Fruit fly (Drosophila melanogaster) whole organism, prepupa: Measurements from ENCODE around the gene Chmp1.
A peak's percentile ranks its signal among the peaks of the same experiment; 100 is the strongest.

Experiments used
- Blimp-1 ChIP-seq: fragments of 200-800 bp; sonication (Bioruptor generic); optimal IDR thresholded peaks from 3 replicates; lab custom pipeline; 2017; ENCODE audit warnings: missing biosample characterization, missing genetic modification characterization, mild to moderate bottlenecking, moderate library complexity, missing genetic modification reagents
- CG11294 ChIP-seq: fragments of 200-800 bp; sonication (Bioruptor generic); IDR thresholded peaks from 2 replicates; pipeline ENCODE4 v1.3.6; 2022; ENCODE audit warnings: missing biosample characterization, missing genetic modification characterization
- CG11762 ChIP-seq: fragments of 200-800 bp; sonication (Bioruptor generic); optimal IDR thresholded peaks from 3 replicates; lab custom pipeline; 2016; ENCODE audit warnings: missing biosample characterization, missing genetic modification characterization; ENCODE audit not compliant: insufficient read depth
- CG11902 ChIP-seq: fragments of 200-800 bp; sonication (Bioruptor generic); optimal IDR thresholded peaks from 3 replicates; lab custom pipeline; 2016; ENCODE audit warnings: missing biosample characterization, missing genetic modification characterization
- CG1621 ChIP-seq: fragments of 200-800 bp; sonication (Bioruptor generic); optimal IDR thresholded peaks from 3 replicates; lab custom pipeline; 2018; ENCODE audit warnings: missing biosample characterization, mild to moderate bottlenecking, missing genetic modification characterization
- CG16779 ChIP-seq: fragments of 200-800 bp; sonication (Bioruptor generic); optimal IDR thresholded peaks from 3 replicates; lab custom pipeline; 2017; ENCODE audit warnings: missing biosample characterization, mild to moderate bottlenecking, missing genetic modification characterization
- CG31627 ChIP-seq: fragments of 200-800 bp; sonication (Bioruptor generic); optimal IDR thresholded peaks from 3 replicates; lab custom pipeline; 2016; ENCODE audit warnings: missing biosample characterization, missing genetic modification characterization
- CG32006 ChIP-seq: fragments of 200-800 bp; sonication (Bioruptor generic); optimal IDR thresholded peaks from 3 replicates; lab custom pipeline; 2017; ENCODE audit warnings: missing biosample characterization, mild to moderate bottlenecking, missing genetic modification characterization
- CG34406 ChIP-seq: fragments of 200-800 bp; sonication (Bioruptor generic); optimal IDR thresholded peaks from 3 replicates; lab custom pipeline; 2016; ENCODE audit warnings: missing biosample characterization, missing genetic modification characterization
- CG6163 ChIP-seq: fragments of 200-800 bp; sonication (Bioruptor generic); IDR thresholded peaks from 3 replicates; pipeline ENCODE4 v1.3.6; 2022; ENCODE audit warnings: missing biosample characterization, missing genetic modification characterization
- CG6276 ChIP-seq: fragments of 200-800 bp; sonication (Bioruptor generic); optimal IDR thresholded peaks from 2 replicates; lab custom pipeline; 2017; ENCODE audit warnings: missing biosample characterization, mild to moderate bottlenecking, missing genetic modification characterization
- CG7368 ChIP-seq: fragments of 200-800 bp; sonication (Bioruptor generic); optimal IDR thresholded peaks from 3 replicates; lab custom pipeline; 2016; ENCODE audit warnings: missing biosample characterization, missing genetic modification characterization
- CG8319 ChIP-seq: fragments of 200-800 bp; sonication (Bioruptor generic); optimal IDR thresholded peaks from 3 replicates; lab custom pipeline; 2016; ENCODE audit warnings: missing biosample characterization, missing genetic modification characterization
- Eip78C ChIP-seq: fragments of 200-800 bp; sonication (Bioruptor generic); peaks from one replicate; lab custom pipeline; 2016; ENCODE audit warnings: missing biosample characterization, missing genetic modification characterization
- Ets21C ChIP-seq: fragments of 200-800 bp; sonication (Bioruptor generic); optimal IDR thresholded peaks from 3 replicates; lab custom pipeline; 2016; ENCODE audit warnings: missing biosample characterization, missing genetic modification characterization
- Hr4 ChIP-seq: fragments of 200-800 bp; sonication (Bioruptor generic); optimal IDR thresholded peaks from 3 replicates; lab custom pipeline; 2016; ENCODE audit warnings: missing biosample characterization, missing genetic modification characterization
- Lpt ChIP-seq: fragments of 200-800 bp; sonication (Bioruptor generic); optimal IDR thresholded peaks from 3 replicates; lab custom pipeline; 2016; ENCODE audit warnings: missing biosample characterization, missing genetic modification characterization
- OdsH ChIP-seq: fragments of 200-800 bp; sonication (Bioruptor generic); optimal IDR thresholded peaks from 3 replicates; lab custom pipeline; 2016; ENCODE audit warnings: missing biosample characterization, missing genetic modification characterization
- Sox15 ChIP-seq: fragments of 200-800 bp; sonication (Bioruptor generic); optimal IDR thresholded peaks from 3 replicates; lab custom pipeline; 2016; ENCODE audit warnings: missing biosample characterization, missing genetic modification characterization
- acj6 ChIP-seq: fragments of 200-800 bp; sonication (Bioruptor generic); optimal IDR thresholded peaks from 3 replicates; lab custom pipeline; 2016; ENCODE audit warnings: missing biosample characterization, missing genetic modification characterization
- dsx ChIP-seq: fragments of 200-800 bp; optimal IDR thresholded peaks from 3 replicates; lab custom pipeline; 2019; ENCODE audit warnings: missing biosample characterization, mild to moderate bottlenecking, missing genetic modification characterization, moderate library complexity; ENCODE audit not compliant: poor library complexity, severe bottlenecking
- esn ChIP-seq: fragments of 200-800 bp; sonication (Bioruptor generic); optimal IDR thresholded peaks from 2 replicates; lab custom pipeline; 2016; ENCODE audit warnings: missing biosample characterization, mild to moderate bottlenecking, missing genetic modification characterization, moderate library complexity
- fd59A ChIP-seq: fragments of 200-800 bp; sonication (Bioruptor generic); optimal IDR thresholded peaks from 2 replicates; lab custom pipeline; 2017; ENCODE audit warnings: missing biosample characterization, mild to moderate bottlenecking, missing genetic modification characterization, missing genetic modification reagents
- fkh ChIP-seq: fragments of 200-800 bp; sonication (Bioruptor generic); optimal IDR thresholded peaks from 3 replicates; lab custom pipeline; 2017; ENCODE audit warnings: missing biosample characterization, mild to moderate bottlenecking, missing genetic modification characterization, moderate library complexity
- lz ChIP-seq: fragments of 200-800 bp; sonication (Bioruptor generic); optimal IDR thresholded peaks from 3 replicates; lab custom pipeline; 2016; ENCODE audit warnings: missing biosample characterization, missing genetic modification characterization
- net ChIP-seq: fragments of 200-800 bp; sonication (Bioruptor generic); optimal IDR thresholded peaks from 3 replicates; lab custom pipeline; 2016; ENCODE audit warnings: missing biosample characterization, missing genetic modification characterization
- pdm3 ChIP-seq: fragments of 200-800 bp; sonication (Bioruptor generic); optimal IDR thresholded peaks from 3 replicates; lab custom pipeline; 2016; ENCODE audit warnings: missing biosample characterization, missing genetic modification characterization
- salr ChIP-seq, 2 experiments: fragments of 200-800 bp; sonication (Bioruptor generic); optimal IDR thresholded peaks; 3 replicates each; lab custom pipeline; 2016 to 2018; ENCODE audit warnings: missing biosample characterization in 2 of 2, missing genetic modification characterization in 2 of 2, mild to moderate bottlenecking in 1 of 2
- spab ChIP-seq: fragments of 200-800 bp; sonication (Bioruptor generic); optimal IDR thresholded peaks from 2 replicates; lab custom pipeline; 2017; ENCODE audit warnings: missing biosample characterization, mild to moderate bottlenecking, missing genetic modification characterization, missing genetic modification reagents
- ss ChIP-seq, 2 experiments: fragments of 200-800 bp; sonication (Bioruptor generic); optimal IDR thresholded peaks; 2 replicates in 1 of 2; 3 replicates in 1 of 2; lab custom pipeline; 2017 to 2018; ENCODE audit warnings: mild to moderate bottlenecking in 2 of 2, missing biosample characterization in 2 of 2, missing genetic modification characterization in 2 of 2, moderate library complexity in 1 of 2
- svp ChIP-seq: fragments of 200-800 bp; sonication (Bioruptor generic); peaks from one replicate; lab custom pipeline; 2016; ENCODE audit warnings: missing biosample characterization, missing genetic modification characterization
- vri ChIP-seq: fragments of 200-800 bp; sonication (Bioruptor generic); optimal IDR thresholded peaks from 3 replicates; lab custom pipeline; 2016; ENCODE audit warnings: missing biosample characterization, mild to moderate bottlenecking, missing genetic modification characterization

The Chmp1 gene

dm6 chr3L:18683846-18684245 is at the start of gene Chmp1:
Gene Chmp1, minus strand, starts transcription at chr3L:18684061.
- no peak for TF ChIP-seq CG1621 (tag; lab: Kevin White, UChicago)
- no peak for TF ChIP-seq net (GFP tag; lab: Kevin White, UChicago)
- no peak for TF ChIP-seq svp (GFP tag; lab: Kevin White, UChicago)
- no peak for TF ChIP-seq ss (GFP tag; optimal IDR thresholded peaks at IDR 0.05; lab: Kevin White, UChicago)
- no peak for TF ChIP-seq CG32006 (GFP tag; lab: Kevin White, UChicago)
- no peak for TF ChIP-seq fkh (GFP tag; lab: Kevin White, UChicago)
- no peak for TF ChIP-seq pdm3 (GFP tag; lab: Kevin White, UChicago)
- no peak for TF ChIP-seq esn (GFP tag; lab: Kevin White, UChicago)
- no peak for TF ChIP-seq CG8319 (GFP tag; lab: Kevin White, UChicago)
- no peak for TF ChIP-seq CG7368 (GFP tag; lab: Kevin White, UChicago)
- TF ChIP-seq Hr4, result no peak
- TF ChIP-seq, all 60 proteins: peak for 0

- TF ChIP-seq spab, result no peak
- TF ChIP-seq lz (GFP tag; lab: Kevin White, UChicago), result no peak
- TF ChIP-seq CG11294, result no peak
These were observed 39.3 kb upstream of the Chmp1 start, which contains the start of gene CG12477 for dm6 chr3L:18723172-18723571. Gene CG12477, minus strand, starts transcription at chr3L:18723272.

dm6 chr3L:18698312-18698711 is 14.5 kb upstream of the Chmp1 start, which contains the start of gene Dic4:
Gene Dic4, minus strand, starts transcription at chr3L:18698412.
- TF ChIP-seq CG31627, result no peak
- TF ChIP-seq OdsH (GFP tag; lab: Kevin White, UChicago), result no peak

dm6 chr3L:18693887-18694286 is 10.0 kb upstream of the Chmp1 start, which contains the start of gene CG6893:
Gene CG6893, plus strand, starts transcription at chr3L:18694187.
- TF ChIP-seq salr (GFP tag; optimal IDR thresholded peaks at IDR 0.05; lab: Kevin White, UChicago) (no peak), CG32006 (GFP tag; lab: Kevin White, UChicago) (no peak), acj6 (GFP tag; lab: Kevin White, UChicago) (no peak), dsx (GFP tag; lab: Kevin White, UChicago) (no peak), vri (GFP tag; lab: Kevin White, UChicago) (no peak), CG11762 (GFP tag; lab: Kevin White, UChicago) (no peak), fkh (GFP tag; lab: Kevin White, UChicago) (no peak), Blimp-1 (GFP tag; lab: Kevin White, UChicago) (no peak), Sox15 (no peak), CG6163 (GFP tag; lab: Robert Waterston, UW) (no peak), CG11294 (no peak), Ets21C (GFP tag; lab: Kevin White, UChicago) (no peak), esn (GFP tag; lab: Kevin White, UChicago) (no peak), CG6276 (GFP tag; lab: Kevin White, UChicago) (no peak)
- TF ChIP-seq, all 60 proteins: peak for 0

- TF ChIP-seq CG8319 (GFP tag; lab: Kevin White, UChicago), result no peak
- TF ChIP-seq CG11902 (GFP tag; lab: Kevin White, UChicago), result no peak
- no peak for TF ChIP-seq Lpt
- TF ChIP-seq svp (GFP tag; lab: Kevin White, UChicago), result peak; percentile 87
- TF ChIP-seq dsx (GFP tag; lab: Kevin White, UChicago), result no peak
- peak; percentile 22 for TF ChIP-seq Eip78C
- no peak for TF ChIP-seq CG16779 (tag; lab: Kevin White, UChicago)
- no peak for TF ChIP-seq CG34406 (GFP tag; lab: Kevin White, UChicago)
- no peak for TF ChIP-seq salr (GFP tag; optimal IDR thresholded peaks at IDR 0.05; lab: Kevin White, UChicago)
- no peak for TF ChIP-seq fd59A (GFP tag; lab: Kevin White, UChicago)
- no peak for TF ChIP-seq vri (GFP tag; lab: Kevin White, UChicago)
- TF ChIP-seq, all 60 proteins: peak for 2
These were observed 2.5 kb upstream of the Chmp1 start, which contains the start of gene Cyp12c1 for dm6 chr3L:18686220-18686801. Gene Cyp12c1, minus strand, starts transcription at chr3L:18686319.
